Worm (Caenorhabditis elegans) whole organism, midembryonic: ENCODE measurements around the gene clec-255.

Experiments used
- T22C8.4 ChIP-seq: fragments of 200-800 bp; sonication (Bioruptor generic); IDR thresholded peaks from 2 replicates; pipeline ENCODE4 v1.3.6; 2022; ENCODE audit warnings: missing genetic modification characterization, missing compliant biosample characterization
- cog-1 ChIP-seq: sonication (generic microtip); optimal IDR thresholded peaks from 2 replicates; lab custom pipeline; 2016; ENCODE audit warnings: missing genetic modification characterization, missing compliant biosample characterization
- flt-1 ChIP-seq: fragments of 200-800 bp; sonication (Bioruptor generic); IDR thresholded peaks from 2 replicates; pipeline ENCODE4 v1.3.6; 2022; ENCODE audit warnings: missing genetic modification characterization, missing compliant biosample characterization
- klf-2 ChIP-seq: fragments of 200-800 bp; sonication (Bioruptor generic); conservative IDR thresholded peaks from 2 replicates; pipeline ENCODE4 v1.3.6; 2022; ENCODE audit warnings: missing genetic modification reagents, missing genetic modification characterization, missing compliant biosample characterization
- med-1 ChIP-seq: sonication (generic microtip); optimal IDR thresholded peaks from 2 replicates; lab custom pipeline; 2017; ENCODE audit warnings: missing genetic modification characterization, mild to moderate bottlenecking, missing compliant biosample characterization, antibody characterized with exemption, missing genetic modification reagents; ENCODE audit not compliant: insufficient read depth
- ref-1 ChIP-seq: fragments of 200-800 bp; sonication (Bioruptor generic); conservative IDR thresholded peaks from 2 replicates; pipeline ENCODE4 v1.3.6; 2022; ENCODE audit warnings: missing genetic modification reagents, missing genetic modification characterization, missing compliant biosample characterization
- tab-1 ChIP-seq: fragments of 200-800 bp; sonication (Bioruptor generic); IDR thresholded peaks from 2 replicates; pipeline ENCODE4 v1.3.6; 2022; ENCODE audit warnings: missing genetic modification characterization, missing compliant biosample characterization
- ztf-23 ChIP-seq: fragments of 200-800 bp; sonication (Bioruptor generic); IDR thresholded peaks from 2 replicates; pipeline ENCODE4 v1.3.6; 2022; ENCODE audit warnings: missing genetic modification reagents, missing genetic modification characterization, missing compliant biosample characterization
- ztf-29 ChIP-seq: fragments of 200-800 bp; sonication (Bioruptor generic); IDR thresholded peaks from 2 replicates; pipeline ENCODE4 v1.3.6; 2022; ENCODE audit warnings: missing genetic modification reagents, missing genetic modification characterization, missing compliant biosample characterization

clec-255 gene

ce11 chrV:18770623-18771022 is at the start of gene clec-255:
TSS of gene clec-255 (minus strand) at chrV:18770723.
- no peak for TF ChIP-seq med-1 (GFP tag; lab: Kevin White, UChicago)
- TF ChIP-seq T22C8.4 (GFP tag; lab: Robert Waterston, UW), result no peak
- TF ChIP-seq tab-1, result no peak
- TF ChIP-seq ztf-29 (GFP tag; lab: Robert Waterston, UW), result no peak
- TF ChIP-seq ztf-23 (GFP tag; lab: Robert Waterston, UW), result no peak
- TF ChIP-seq cog-1, result no peak
- no peak for TF ChIP-seq flt-1 (GFP tag; lab: Robert Waterston, UW)
- no peak for TF ChIP-seq klf-2 (GFP tag; lab: Robert Waterston, UW)
- no peak for TF ChIP-seq ref-1 (GFP tag; lab: Robert Waterston, UW)

ce11 chrV:18819643-18820042 is 49.1 kb upstream of the clec-255 start, which contains the start of gene ncs-5:
TSS of gene ncs-5 (plus strand) at chrV:18819766.
- TF ChIP-seq flt-1 (GFP tag; lab: Robert Waterston, UW) (no peak), klf-2 (GFP tag; lab: Robert Waterston, UW) (no peak), tab-1 (no peak), ref-1 (GFP tag; lab: Robert Waterston, UW) (no peak), med-1 (GFP tag; lab: Kevin White, UChicago) (no peak)

DNA sequence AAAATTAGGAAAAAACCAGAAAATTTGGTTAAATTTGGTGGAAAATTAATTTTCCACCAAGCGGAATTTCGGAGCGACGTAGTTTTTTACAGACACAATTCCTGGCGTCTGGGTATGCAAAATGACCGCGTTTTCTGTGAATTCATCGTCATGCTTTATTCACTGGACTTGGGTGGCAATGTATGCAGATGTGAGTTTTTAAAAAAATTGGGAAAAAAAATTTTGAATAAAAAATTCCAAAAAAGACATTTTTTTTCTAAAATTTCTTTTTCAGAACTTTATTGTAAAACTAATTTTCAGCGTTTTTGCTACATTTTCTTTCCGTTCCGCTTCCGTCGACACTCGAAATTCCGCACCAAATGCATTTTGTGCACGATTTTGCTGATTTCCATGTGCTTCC is 40.8 kb upstream of the clec-255 start, which contains the start of gene C54E10.7:
Gene C54E10.7, plus strand, starts transcription at position 301 of the 400 bp plus-strand sequence.
- no peak for TF ChIP-seq ref-1 (GFP tag; lab: Robert Waterston, UW)
- TF ChIP-seq cog-1, result no peak
- no peak for TF ChIP-seq tab-1
- no peak for TF ChIP-seq T22C8.4 (GFP tag; lab: Robert Waterston, UW)
- TF ChIP-seq flt-1 (GFP tag; lab: Robert Waterston, UW), result no peak
- no peak for TF ChIP-seq ztf-23 (GFP tag; lab: Robert Waterston, UW)
- TF ChIP-seq klf-2 (GFP tag; lab: Robert Waterston, UW), result no peak
- no peak for TF ChIP-seq ztf-29 (GFP tag; lab: Robert Waterston, UW)
- TF ChIP-seq med-1 (GFP tag; lab: Kevin White, UChicago), result no peak

ce11 chrV:18810705-18811104 is 40.2 kb upstream of the clec-255 start, which contains the start of gene C54E10.3:
TSS of gene C54E10.3 (plus strand) at chrV:18811005.
- no peak for TF ChIP-seq flt-1 (GFP tag; lab: Robert Waterston, UW)
- no peak for TF ChIP-seq med-1 (GFP tag; lab: Kevin White, UChicago)
- TF ChIP-seq ref-1 (GFP tag; lab: Robert Waterston, UW), result no peak
- TF ChIP-seq cog-1, result no peak
- no peak for TF ChIP-seq ztf-29 (GFP tag; lab: Robert Waterston, UW)
- TF ChIP-seq ztf-23 (GFP tag; lab: Robert Waterston, UW), result no peak
- no peak for TF ChIP-seq tab-1

DNA sequence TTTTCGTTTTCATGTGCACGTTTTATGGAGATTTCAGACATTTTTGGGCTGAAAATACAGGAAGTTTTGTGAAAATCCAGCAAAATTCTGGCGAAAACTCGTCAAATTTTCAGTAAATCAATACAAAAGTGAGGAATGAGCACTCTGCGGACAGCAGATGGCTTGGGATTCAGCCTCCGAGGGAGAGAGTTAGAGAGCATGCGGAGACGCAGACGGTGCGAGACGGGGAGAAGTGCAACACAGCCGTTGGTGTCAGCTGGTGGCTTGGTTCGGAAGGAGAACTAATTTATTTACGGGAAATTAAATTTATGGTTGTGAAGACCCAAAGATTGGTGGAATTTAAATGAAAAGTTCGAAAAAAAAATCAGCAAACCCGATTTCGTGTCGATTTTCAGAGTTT is 38.1 kb upstream of the clec-255 start, which contains the start of gene C54E10.6:
Gene C54E10.6, minus strand, starts transcription at position 109 of the 400 bp plus-strand sequence.
- 0 out of 2 replicates have a peak, but pooled peaks have one; percentile 14 for TF ChIP-seq T22C8.4 (GFP tag; lab: Robert Waterston, UW)
- TF ChIP-seq med-1 (GFP tag; lab: Kevin White, UChicago), result no peak
- TF ChIP-seq flt-1 (GFP tag; lab: Robert Waterston, UW), result no peak
- no peak for TF ChIP-seq ztf-23 (GFP tag; lab: Robert Waterston, UW)
- no peak for TF ChIP-seq cog-1
- no peak for TF ChIP-seq tab-1
- TF ChIP-seq ztf-29 (GFP tag; lab: Robert Waterston, UW), result no peak

DNA sequence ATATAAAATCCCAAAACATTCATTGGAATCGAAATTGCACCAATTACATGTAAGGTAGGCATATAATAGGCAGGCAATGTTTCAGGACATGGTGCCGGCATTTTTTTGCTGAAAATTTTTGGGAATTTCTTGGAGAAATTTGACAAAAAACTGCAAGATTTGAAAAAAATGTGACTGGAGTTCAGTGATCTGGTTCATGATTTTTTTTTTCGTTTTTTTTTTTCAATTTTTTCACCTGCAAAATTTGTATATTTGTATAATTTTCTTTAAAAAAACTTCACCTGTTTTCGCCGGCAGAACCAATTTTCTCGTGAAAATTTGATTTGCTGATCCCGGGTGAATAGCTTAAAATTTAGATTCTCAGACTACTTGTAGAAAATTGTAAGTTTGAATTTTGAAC is 35.9 kb upstream of the clec-255 start, which contains the start of gene sri-10:
Gene sri-10, minus strand, starts transcription at position 101 of the 400 bp plus-strand sequence.
- TF ChIP-seq T22C8.4 (GFP tag; lab: Robert Waterston, UW) (no peak), ztf-29 (GFP tag; lab: Robert Waterston, UW) (no peak), tab-1 (no peak), cog-1 (no peak), ztf-23 (GFP tag; lab: Robert Waterston, UW) (no peak), klf-2 (GFP tag; lab: Robert Waterston, UW) (no peak), med-1 (GFP tag; lab: Kevin White, UChicago) (no peak), ref-1 (GFP tag; lab: Robert Waterston, UW) (no peak), flt-1 (GFP tag; lab: Robert Waterston, UW) (no peak)

- no peak for TF ChIP-seq klf-2 (GFP tag; lab: Robert Waterston, UW)
- TF ChIP-seq cog-1, result no peak
- no peak for TF ChIP-seq med-1 (GFP tag; lab: Kevin White, UChicago)
- TF ChIP-seq T22C8.4 (GFP tag; lab: Robert Waterston, UW), result no peak
- TF ChIP-seq ref-1 (GFP tag; lab: Robert Waterston, UW), result no peak
- TF ChIP-seq tab-1, result no peak
- no peak for TF ChIP-seq ztf-23 (GFP tag; lab: Robert Waterston, UW)
- TF ChIP-seq flt-1 (GFP tag; lab: Robert Waterston, UW), result no peak
- no peak for TF ChIP-seq ztf-29 (GFP tag; lab: Robert Waterston, UW)
Observed at ce11 chrV:18803260-18803659, 32.7 kb upstream of the clec-255 start, which contains the start of gene C54E10.10. TSS of gene C54E10.10 (minus strand) at chrV:18803360.

DNA sequence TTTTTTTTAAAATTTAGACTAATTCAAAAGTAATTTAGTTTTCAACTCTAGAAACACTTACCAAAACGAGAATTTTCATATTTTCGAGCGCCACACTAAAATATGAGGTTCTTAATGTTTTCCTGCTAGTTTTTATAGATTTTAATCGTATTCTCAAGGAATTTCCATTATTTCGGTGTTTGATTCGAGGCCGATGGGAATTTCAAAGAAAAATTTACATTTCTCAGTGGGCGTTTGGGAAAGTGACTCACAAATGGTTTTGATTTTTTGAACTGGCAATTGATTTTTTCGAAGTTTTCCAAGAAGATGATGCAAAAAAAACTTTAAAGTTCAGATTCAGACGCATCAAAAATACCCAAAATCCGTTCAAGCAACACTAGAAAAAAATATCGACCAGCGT is 31.6 kb upstream of the clec-255 start, which contains the start of gene C54E10.11:
Gene C54E10.11, minus strand, starts transcription at position 101 of the 400 bp plus-strand sequence.
- TF ChIP-seq klf-2 (GFP tag; lab: Robert Waterston, UW) (no peak), ztf-23 (GFP tag; lab: Robert Waterston, UW) (no peak), cog-1 (no peak), T22C8.4 (GFP tag; lab: Robert Waterston, UW) (no peak), med-1 (GFP tag; lab: Kevin White, UChicago) (no peak), tab-1 (no peak), flt-1 (GFP tag; lab: Robert Waterston, UW) (no peak), ztf-29 (GFP tag; lab: Robert Waterston, UW) (no peak), ref-1 (GFP tag; lab: Robert Waterston, UW) (no peak)

- TF ChIP-seq ztf-29 (GFP tag; lab: Robert Waterston, UW) (no peak), flt-1 (GFP tag; lab: Robert Waterston, UW) (no peak), klf-2 (GFP tag; lab: Robert Waterston, UW) (no peak), ztf-23 (GFP tag; lab: Robert Waterston, UW) (no peak), cog-1 (no peak)
Observed at ce11 chrV:18800811-18801210, 30.3 kb upstream of the clec-255 start, which contains the start of gene nhr-170. TSS of gene nhr-170 (minus strand) at chrV:18800826.
